Fruit fly (Drosophila melanogaster) whole organism, embryonic: Measurements from ENCODE around the gene CG9300.
A peak's percentile ranks its signal among the peaks of the same experiment; 100 is the strongest.

Experiments
- Asciz ChIP-seq: fragments of 200-800 bp; sonication (Bioruptor generic); optimal IDR thresholded peaks from 2 replicates; lab custom pipeline; 2017; ENCODE audit warnings: missing biosample characterization, mild to moderate bottlenecking, missing genetic modification characterization, missing genetic modification reagents
- Atf3 ChIP-seq: fragments of 200-800 bp; sonication (Bioruptor generic); optimal IDR thresholded peaks from 3 replicates; lab custom pipeline; 2016; ENCODE audit warnings: missing biosample characterization, missing genetic modification characterization
- Awh ChIP-seq: fragments of 200-800 bp; sonication (Bioruptor generic); IDR thresholded peaks from 2 replicates; pipeline ENCODE4, ENCODE4 v1.3.6; 2022; ENCODE audit warnings: missing biosample characterization, missing genetic modification characterization
- BtbVII ChIP-seq: fragments of 200-800 bp; sonication (Bioruptor generic); optimal IDR thresholded peaks from 3 replicates; lab custom pipeline; 2017; ENCODE audit warnings: missing biosample characterization, mild to moderate bottlenecking, missing genetic modification characterization
- CG11093 ChIP-seq: fragments of 200-800 bp; sonication (Bioruptor generic); IDR thresholded peaks from 3 replicates; pipeline ENCODE4 v1.3.6; 2022; ENCODE audit warnings: missing biosample characterization, missing genetic modification characterization
- CG11456 ChIP-seq: fragments of 200-800 bp; sonication (Bioruptor generic); IDR thresholded peaks from 3 replicates; pipeline ENCODE4 v1.3.6; 2022; ENCODE audit warnings: missing biosample characterization, missing genetic modification characterization
- CG11560 ChIP-seq: fragments of 200-800 bp; sonication (Bioruptor generic); IDR thresholded peaks from 3 replicates; pipeline ENCODE4 v1.3.6; 2022; ENCODE audit warnings: missing biosample characterization, missing genetic modification characterization
- CG15269 ChIP-seq: fragments of 200-800 bp; sonication (Bioruptor generic); optimal IDR thresholded peaks from 2 replicates; lab custom pipeline; 2018; ENCODE audit warnings: missing biosample characterization, mild to moderate bottlenecking, missing genetic modification characterization, moderate library complexity
- CG16815 ChIP-seq: fragments of 200-800 bp; sonication (Bioruptor generic); optimal IDR thresholded peaks from 3 replicates; lab custom pipeline; 2017; ENCODE audit warnings: missing biosample characterization, mild to moderate bottlenecking, missing genetic modification characterization
- CG17802 ChIP-seq: fragments of 200-800 bp; sonication (Bioruptor generic); optimal IDR thresholded peaks from 2 replicates; lab custom pipeline; 2018; ENCODE audit warnings: missing biosample characterization, mild to moderate bottlenecking, missing genetic modification characterization, moderate library complexity
- CG18599 ChIP-seq: fragments of 200-800 bp; sonication (Bioruptor generic); optimal IDR thresholded peaks from 3 replicates; lab custom pipeline; 2017; ENCODE audit warnings: missing biosample characterization, missing genetic modification characterization, mild to moderate bottlenecking, moderate library complexity, missing genetic modification reagents
- CG2116 ChIP-seq: fragments of 200-800 bp; sonication (Bioruptor generic); optimal IDR thresholded peaks from 3 replicates; lab custom pipeline; 2018; ENCODE audit warnings: missing biosample characterization, mild to moderate bottlenecking, missing genetic modification characterization
- CG2199 ChIP-seq: fragments of 200-800 bp; sonication (Bioruptor generic); IDR thresholded peaks from 3 replicates; pipeline ENCODE4 v1.3.6; 2022; ENCODE audit warnings: missing biosample characterization, missing genetic modification characterization
- CG42726 ChIP-seq: fragments of 200-800 bp; sonication (Bioruptor generic); IDR thresholded peaks from 2 replicates; pipeline ENCODE4 v1.3.6; 2022; ENCODE audit warnings: missing biosample characterization, missing genetic modification characterization; ENCODE audit not compliant: partially characterized antibody
- CG4424 ChIP-seq: fragments of 200-800 bp; sonication (Bioruptor generic); optimal IDR thresholded peaks from 3 replicates; lab custom pipeline; 2016; ENCODE audit warnings: missing biosample characterization, missing genetic modification characterization
- CG5180 ChIP-seq: fragments of 200-800 bp; sonication (Bioruptor generic); optimal IDR thresholded peaks from 3 replicates; lab custom pipeline; 2017; ENCODE audit warnings: missing biosample characterization, missing genetic modification characterization, mild to moderate bottlenecking, moderate library complexity, missing genetic modification reagents
- CG7556 ChIP-seq: fragments of 200-800 bp; sonication (Bioruptor generic); optimal IDR thresholded peaks from 2 replicates; lab custom pipeline; 2017; ENCODE audit warnings: missing biosample characterization, mild to moderate bottlenecking, missing genetic modification characterization
- CG8478 ChIP-seq: fragments of >200 bp; optimal IDR thresholded peaks from 2 replicates; lab custom pipeline; 2018
- D ChIP-seq, 2 experiments: fragments of 200-800 bp in 1 of 2; fragments of >200 bp in 1 of 2; sonication (Bioruptor generic) in 1 of 2; optimal IDR thresholded peaks; 2 replicates in 1 of 2; 3 replicates in 1 of 2; lab custom pipeline; 2017; ENCODE audit warnings: mild to moderate bottlenecking in 1 of 2, missing biosample characterization in 1 of 2, missing genetic modification characterization in 1 of 2, missing genetic modification reagents in 1 of 2
- Dip3 ChIP-seq: fragments of 200-800 bp; sonication (Bioruptor generic); optimal IDR thresholded peaks from 3 replicates; lab custom pipeline; 2016; ENCODE audit warnings: missing biosample characterization, missing genetic modification characterization
- Dll ChIP-seq: fragments of 200-800 bp; sonication (Bioruptor generic); IDR thresholded peaks from 4 replicates; pipeline ENCODE4 v1.3.6; 2022; ENCODE audit warnings: missing biosample characterization, missing genetic modification characterization; ENCODE audit not compliant: partially characterized antibody
- Elba2 ChIP-seq: fragments of 200-800 bp; sonication (Bioruptor generic); optimal IDR thresholded peaks from 3 replicates; lab custom pipeline; 2016; ENCODE audit warnings: missing biosample characterization, missing genetic modification characterization
- HLH4C ChIP-seq: fragments of 200-800 bp; sonication (Bioruptor generic); IDR thresholded peaks from 3 replicates; pipeline ENCODE4 v1.3.6; 2022; ENCODE audit warnings: missing biosample characterization, missing genetic modification characterization; ENCODE audit not compliant: partially characterized antibody
- Hey ChIP-seq: fragments of 200-800 bp; sonication (Bioruptor generic); optimal IDR thresholded peaks from 3 replicates; lab custom pipeline; 2018; ENCODE audit warnings: missing biosample characterization, mild to moderate bottlenecking, missing genetic modification characterization
- Jarid2 ChIP-seq: fragments of 200-800 bp; sonication (Bioruptor generic); optimal IDR thresholded peaks from 3 replicates; lab custom pipeline; 2017; ENCODE audit warnings: mild to moderate bottlenecking, missing biosample characterization, missing genetic modification reagents, missing genetic modification characterization
- NK7.1 ChIP-seq: fragments of 200-800 bp; sonication (Bioruptor generic); optimal IDR thresholded peaks from 3 replicates; lab custom pipeline; 2016; ENCODE audit warnings: missing biosample characterization, missing genetic modification characterization
- Optix ChIP-seq: fragments of 200-800 bp; sonication (Bioruptor generic); IDR thresholded peaks from 3 replicates; pipeline ENCODE4 v1.3.6; 2022; ENCODE audit warnings: missing biosample characterization, missing genetic modification characterization
- YL-1 ChIP-seq: fragments of 200-800 bp; sonication (Bioruptor generic); optimal IDR thresholded peaks from 3 replicates; lab custom pipeline; 2017; ENCODE audit warnings: missing biosample characterization, mild to moderate bottlenecking, missing genetic modification characterization
- al ChIP-seq: fragments of 200-800 bp; sonication (Bioruptor generic); IDR thresholded peaks from 2 replicates; pipeline ENCODE4 v1.3.6; 2022; ENCODE audit warnings: missing biosample characterization, missing genetic modification characterization
- amos ChIP-seq: fragments of 200-800 bp; sonication (Bioruptor generic); IDR thresholded peaks from 2 replicates; pipeline ENCODE4 v1.3.6; 2022; ENCODE audit warnings: missing biosample characterization, missing genetic modification characterization; ENCODE audit not compliant: partially characterized antibody
- ase ChIP-seq: fragments of 200-800 bp; sonication (Bioruptor generic); IDR thresholded peaks from 3 replicates; pipeline ENCODE4 v1.3.6; 2022; ENCODE audit warnings: missing biosample characterization, missing genetic modification characterization
- caup ChIP-seq: fragments of 200-800 bp; sonication (Bioruptor generic); optimal IDR thresholded peaks from 3 replicates; lab custom pipeline; 2017; ENCODE audit warnings: missing biosample characterization, mild to moderate bottlenecking, missing genetic modification characterization, moderate library complexity; ENCODE audit not compliant: severe bottlenecking
- chm ChIP-seq: fragments of 200-800 bp; sonication (Bioruptor generic); IDR thresholded peaks from 2 replicates; pipeline ENCODE4 v1.3.6; 2022; ENCODE audit warnings: missing biosample characterization, missing genetic modification characterization
- corto ChIP-seq: fragments of 200-800 bp; sonication (Bioruptor generic); optimal IDR thresholded peaks from 2 replicates; lab custom pipeline; 2016; ENCODE audit warnings: missing biosample characterization, mild to moderate bottlenecking, missing genetic modification characterization, moderate library complexity
- da ChIP-seq: fragments of 200-800 bp; sonication (Bioruptor generic); optimal IDR thresholded peaks from 2 replicates; lab custom pipeline; 2016; ENCODE audit warnings: missing biosample characterization, missing genetic modification characterization
- eve ChIP-seq, 2 experiments: fragments of >200 bp; optimal IDR thresholded peaks; 2 replicates each; lab custom pipeline; 2017; ENCODE audit warnings: missing biosample characterization in 2 of 2, missing genetic modification characterization in 2 of 2
- ewg ChIP-seq: fragments of 200-800 bp; sonication (Bioruptor generic); optimal IDR thresholded peaks from 3 replicates; lab custom pipeline; 2017; ENCODE audit warnings: mild to moderate bottlenecking, missing biosample characterization, missing genetic modification reagents, missing genetic modification characterization
- fd64A ChIP-seq: fragments of 200-800 bp; sonication (Bioruptor generic); optimal IDR thresholded peaks from 3 replicates; lab custom pipeline; 2018; ENCODE audit warnings: missing biosample characterization, mild to moderate bottlenecking, missing genetic modification characterization
- grn ChIP-seq: fragments of 200-800 bp; sonication (Bioruptor generic); optimal IDR thresholded peaks from 3 replicates; lab custom pipeline; 2017; ENCODE audit warnings: missing biosample characterization, missing genetic modification characterization
- gsb ChIP-seq: fragments of 200-800 bp; sonication (Bioruptor generic); IDR thresholded peaks from 2 replicates; pipeline ENCODE4 v1.3.6; 2022; ENCODE audit warnings: missing biosample characterization, missing genetic modification characterization
- insv ChIP-seq, 2 experiments: fragments of 200-800 bp; sonication (Bioruptor generic); optimal IDR thresholded peaks; 3 replicates each; lab custom pipeline; 2016 to 2018; ENCODE audit warnings: missing biosample characterization in 2 of 2, missing genetic modification characterization in 2 of 2
- jumu ChIP-seq: fragments of 200-800 bp; sonication (Bioruptor generic); optimal IDR thresholded peaks from 3 replicates; lab custom pipeline; 2016; ENCODE audit warnings: missing biosample characterization, missing genetic modification characterization
- ken ChIP-seq: fragments of 200-800 bp; sonication (Bioruptor generic); IDR thresholded peaks from 3 replicates; pipeline ENCODE4 v1.3.6; 2022; ENCODE audit warnings: missing biosample characterization, missing genetic modification characterization
- oc ChIP-seq: fragments of 200-800 bp; sonication (Bioruptor generic); optimal IDR thresholded peaks from 2 replicates; lab custom pipeline; 2018; ENCODE audit warnings: missing biosample characterization, mild to moderate bottlenecking, missing genetic modification characterization, moderate library complexity
- pho ChIP-seq: fragments of 200-800 bp; sonication (Bioruptor generic); optimal IDR thresholded peaks from 2 replicates; lab custom pipeline; 2016; ENCODE audit warnings: missing biosample characterization, missing genetic modification characterization
- so ChIP-seq: fragments of 200-800 bp; sonication (Bioruptor generic); IDR thresholded peaks from 3 replicates; pipeline ENCODE4 v1.3.6; 2022; ENCODE audit warnings: missing biosample characterization, missing genetic modification characterization
- sob ChIP-seq: fragments of 200-800 bp; sonication (Bioruptor generic); IDR thresholded peaks from 2 replicates; pipeline ENCODE4 v1.3.6; 2022; ENCODE audit warnings: missing biosample characterization, missing genetic modification characterization
- sr ChIP-seq: fragments of 200-800 bp; sonication (Bioruptor generic); IDR thresholded peaks from 3 replicates; pipeline ENCODE4 v1.3.6; 2022; ENCODE audit warnings: missing biosample characterization, missing genetic modification characterization
- tup ChIP-seq: fragments of 200-800 bp; sonication (Bioruptor generic); optimal IDR thresholded peaks from 2 replicates; lab custom pipeline; 2016; ENCODE audit warnings: missing biosample characterization, mild to moderate bottlenecking, missing genetic modification characterization, moderate library complexity
- vfl ChIP-seq: fragments of 200-800 bp; sonication (Bioruptor generic); optimal IDR thresholded peaks from 2 replicates; lab custom pipeline; 2016; ENCODE audit warnings: missing biosample characterization, missing genetic modification characterization

Gene CG9300

dm6 chr3L:19516547-19516946 is 35.7 kb upstream of the CG9300 start (continued):
- TF ChIP-seq jumu (GFP tag; lab: Kevin White, UChicago) = peak; percentile 90
- TF ChIP-seq ase (GFP tag; lab: Robert Waterston, UW) = peak; percentile 95
- peak; percentile 73 for TF ChIP-seq CG16815 (GFP tag; lab: Kevin White, UChicago)
- peak; percentile 90 for TF ChIP-seq Optix
- no peak for TF ChIP-seq tup
- 0 out of 3 replicates have a peak, but pooled peaks have one; percentile 65 for TF ChIP-seq so (GFP tag; lab: Robert Waterston, UW)
- peak; percentile 96 for TF ChIP-seq ken (GFP tag; lab: Robert Waterston, UW)
- peak; percentile 33 for TF ChIP-seq YL-1 (GFP tag; lab: Kevin White, UChicago)
- TF ChIP-seq CG11456 (GFP tag; lab: Robert Waterston, UW) = peak; percentile 99
- TF ChIP-seq amos = peak; percentile 77
- peak; percentile 81 for TF ChIP-seq CG11093 (GFP tag; lab: Robert Waterston, UW)
- no peak for TF ChIP-seq CG7556 (GFP tag; lab: Kevin White, UChicago)
- peak; percentile 67 for TF ChIP-seq CG15269 (tag; lab: Kevin White, UChicago)
- peak; percentile 92 for TF ChIP-seq CG17802 (tag; lab: Kevin White, UChicago)
- peak; percentile 79 for TF ChIP-seq Atf3 (GFP tag; lab: Kevin White, UChicago)
- peak; percentile 95 for TF ChIP-seq caup (GFP tag; lab: Kevin White, UChicago)
- TF ChIP-seq NK7.1 = peak; percentile 84
- TF ChIP-seq CG2116 = peak; percentile 65
- no peak for TF ChIP-seq grn
- TF ChIP-seq Dip3 = peak; percentile 82
- peak; percentile 84 for TF ChIP-seq CG18599 (GFP tag; lab: Kevin White, UChicago)
- TF ChIP-seq gsb (GFP tag; lab: Robert Waterston, UW) = peak; percentile 81
- TF ChIP-seq HLH4C (GFP tag; lab: Robert Waterston, UW) = peak; percentile 45; the same call in 1 of the 3 replicates
- peak; percentile 75 for TF ChIP-seq ewg (GFP tag; lab: Kevin White, UChicago)
- TF ChIP-seq insv (GFP tag; optimal IDR thresholded peaks at IDR 0.05; lab: Kevin White, UChicago) = peak in 1 of 2 experiments; percentile 62
- peak; percentile 84 for TF ChIP-seq vfl (GFP tag; lab: Kevin White, UChicago)
- TF ChIP-seq Jarid2 (GFP tag; lab: Kevin White, UChicago) = peak; percentile 73
- no peak for TF ChIP-seq D (optimal IDR thresholded peaks at IDR 0.05; lab: Kevin White, UChicago)
- TF ChIP-seq D (GFP tag; optimal IDR thresholded peaks at IDR 0.05; lab: Kevin White, UChicago) = peak; percentile 73
- peak; percentile 74 for TF ChIP-seq da (GFP tag; lab: Kevin White, UChicago)
- no peak for TF ChIP-seq eve (GFP tag; optimal IDR thresholded peaks at IDR 0.05; lab: Kevin White, UChicago)
- peak; percentile 47 for TF ChIP-seq fd64A (GFP tag; lab: Kevin White, UChicago)
- TF ChIP-seq al (GFP tag; lab: Robert Waterston, UW) = peak; percentile 91
- peak; percentile 74 for TF ChIP-seq BtbVII
- peak; percentile 75 for TF ChIP-seq pho (GFP tag; lab: Kevin White, UChicago)
- TF ChIP-seq CG8478 (lab: Kevin White, UChicago) = peak; percentile 84
- peak; percentile 67 for TF ChIP-seq CG5180 (GFP tag; lab: Kevin White, UChicago)
- no peak for TF ChIP-seq corto
- TF ChIP-seq sob (GFP tag; lab: Robert Waterston, UW) = peak; percentile 97
- TF ChIP-seq Elba2 (GFP tag; lab: Kevin White, UChicago) = peak; percentile 8
- no peak for TF ChIP-seq Hey (tag; lab: Kevin White, UChicago)
- TF ChIP-seq CG11560 (tag; lab: Robert Waterston, UW) = peak; percentile 77; the same call in 2 of the 3 replicates
- TF ChIP-seq CG4424 (GFP tag; lab: Kevin White, UChicago) = peak; percentile 94
- TF ChIP-seq sr = peak; percentile 93
- TF ChIP-seq Awh = peak; percentile 88
- peak; percentile 75; the same call in 1 of the 2 replicates for TF ChIP-seq CG42726 (GFP tag; lab: Robert Waterston, UW)
- peak; percentile 98 for TF ChIP-seq CG2199 (GFP tag; lab: Robert Waterston, UW)
- TF ChIP-seq oc (tag; lab: Kevin White, UChicago) = peak; percentile 44
- no peak for TF ChIP-seq Dll (GFP tag; lab: Robert Waterston, UW)
- no peak for TF ChIP-seq chm (GFP tag; lab: Robert Waterston, UW)
- peak; percentile 74 for TF ChIP-seq Asciz (GFP tag; lab: Kevin White, UChicago)
